Fruit fly (Drosophila melanogaster): ENCODE measurements around the gene CG11672.

CG11672 gene

DNA sequence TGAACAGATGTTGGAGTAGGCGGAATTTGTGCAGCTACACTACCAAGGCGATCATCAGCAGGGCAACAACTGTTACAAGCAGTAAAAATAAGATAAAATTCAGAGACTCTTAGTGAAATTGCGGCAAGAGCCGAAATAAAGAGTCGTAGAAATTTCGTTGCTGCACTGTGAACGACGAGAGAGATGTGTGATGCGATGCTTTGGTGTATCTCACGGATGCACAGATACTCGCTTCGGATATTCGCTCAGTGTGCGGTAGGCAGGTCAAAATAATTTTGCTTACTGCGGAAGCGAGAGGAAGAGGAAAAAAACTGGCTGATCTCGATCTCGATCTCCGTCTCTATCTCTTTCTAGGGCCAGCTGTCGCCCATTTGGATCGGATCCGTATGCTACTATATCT is 1.6 kb downstream of the CG11672 start:
- TF ChIP-seq Hr83 (GFP tag; optimal IDR thresholded peaks at IDR 0.05; ENCODE audit: poor library complexity, severe bottlenecking) (no peak), brk (GFP tag; optimal IDR thresholded peaks at IDR 0.05) (no peak), Jra (GFP tag; optimal IDR thresholded peaks at IDR 0.05) (no peak), h (GFP tag; optimal IDR thresholded peaks at IDR 0.05) (no peak), jim (GFP tag; optimal IDR thresholded peaks at IDR 0.05) (no peak), CG9705 (GFP tag; optimal IDR thresholded peaks at IDR 0.05) (no peak), OdsH (GFP tag; optimal IDR thresholded peaks at IDR 0.05) (no peak), Vsx2 (GFP tag; optimal IDR thresholded peaks at IDR 0.05; ENCODE audit: partially characterized antibody) (no peak), sv (GFP tag; optimal IDR thresholded peaks at IDR 0.05) (no peak), ey (GFP tag; optimal IDR thresholded peaks at IDR 0.05) (no peak), foxo (GFP tag; optimal IDR thresholded peaks at IDR 0.05) (no peak), usp (GFP tag; optimal IDR thresholded peaks at IDR 0.05) (no peak), fru (GFP tag; optimal IDR thresholded peaks at IDR 0.05) (no peak), woc (GFP tag; optimal IDR thresholded peaks at IDR 0.05) (no peak), Myc (optimal IDR thresholded peaks at IDR 0.05) (no peak), dsf (GFP tag; optimal IDR thresholded peaks at IDR 0.05; ENCODE audit: borderline replicate concordance) (no peak), lola (GFP tag; optimal IDR thresholded peaks at IDR 0.05) (no peak), dl (GFP tag; optimal IDR thresholded peaks at IDR 0.05; ENCODE audit: insufficient read depth in 1 of 2, partially characterized antibody in 2 of 2) (no peak)

DNA sequence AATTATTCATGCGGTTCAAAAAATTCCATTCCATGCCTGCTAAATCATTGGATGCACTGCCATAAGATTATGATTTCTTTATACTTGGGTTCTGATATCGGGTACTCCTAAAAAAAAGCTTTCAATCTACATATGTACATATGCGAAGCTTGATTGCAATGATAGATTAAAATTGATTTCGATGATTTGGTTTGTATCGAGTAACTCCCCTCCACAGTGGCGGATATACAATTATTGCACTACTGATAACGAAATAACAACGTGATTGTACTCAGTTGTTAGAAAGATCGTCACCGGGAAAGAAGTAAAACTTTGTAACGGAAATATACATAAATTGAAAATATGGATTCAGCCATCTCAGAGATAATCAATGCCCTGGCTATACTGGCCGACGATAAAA is 2.7 kb downstream of the CG11672 start, which contains the start of gene Nazo:
Gene Nazo (plus strand): TSS at position 180 of the 400 bp plus-strand sequence.
- TF ChIP-seq Rel (GFP tag; optimal IDR thresholded peaks at IDR 0.05) (no peak), Rel (tag; optimal IDR thresholded peaks at IDR 0.05) (peak; percentile 90), N (GFP tag; optimal IDR thresholded peaks at IDR 0.05) (no peak)

DNA sequence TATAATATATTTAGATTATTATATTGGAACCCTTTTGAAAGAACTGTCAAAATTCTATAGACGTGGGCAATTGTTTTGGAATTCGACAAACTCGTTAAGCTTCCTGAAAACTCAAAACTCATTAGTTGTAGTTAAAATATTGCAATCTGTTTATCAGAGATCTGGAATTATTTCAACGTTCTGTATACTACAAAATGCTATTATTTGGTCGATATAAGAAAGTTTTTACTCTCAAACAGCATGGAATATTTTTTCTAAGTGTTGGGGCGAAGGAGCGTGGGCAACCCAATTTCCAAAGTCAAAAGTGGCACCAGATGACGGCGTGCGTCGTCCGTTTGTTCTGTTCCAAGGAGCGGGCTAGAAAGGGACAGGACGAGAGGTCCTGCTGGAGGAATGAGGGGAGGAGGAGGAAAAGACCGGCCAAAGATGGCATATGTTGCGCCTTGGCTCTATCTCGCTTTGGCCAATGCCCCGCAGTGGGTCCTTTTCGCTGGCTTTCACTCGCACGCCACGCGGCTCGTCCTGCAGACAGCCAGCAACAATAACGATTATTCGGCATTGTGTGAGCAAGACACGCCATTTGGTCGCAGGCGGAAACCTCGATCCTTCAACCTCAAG is 4.5 kb downstream of the CG11672 start:
- no peak for TF ChIP-seq OdsH (GFP tag; optimal IDR thresholded peaks at IDR 0.05)
- no peak for TF ChIP-seq foxo (GFP tag; optimal IDR thresholded peaks at IDR 0.05)
- TF ChIP-seq dl (GFP tag; optimal IDR thresholded peaks at IDR 0.05; ENCODE audit: insufficient read depth in 1 of 2, partially characterized antibody in 2 of 2), result no peak
- no peak for TF ChIP-seq CG9705 (GFP tag; optimal IDR thresholded peaks at IDR 0.05)
- no peak for TF ChIP-seq Mio (GFP tag; optimal IDR thresholded peaks at IDR 0.05)
- TF ChIP-seq Hr78 (GFP tag; optimal IDR thresholded peaks at IDR 0.05), result no peak
- no peak for TF ChIP-seq brk (GFP tag; optimal IDR thresholded peaks at IDR 0.05)
- TF ChIP-seq Hnf4 (GFP tag; optimal IDR thresholded peaks at IDR 0.05), result no peak
- TF ChIP-seq h (GFP tag; optimal IDR thresholded peaks at IDR 0.05), result no peak
- no peak for TF ChIP-seq sv (GFP tag; optimal IDR thresholded peaks at IDR 0.05)
- no peak for TF ChIP-seq br (GFP tag; optimal IDR thresholded peaks at IDR 0.05)
- no peak for TF ChIP-seq pan (optimal IDR thresholded peaks at IDR 0.05)
- no peak for TF ChIP-seq dsf (GFP tag; optimal IDR thresholded peaks at IDR 0.05; ENCODE audit: borderline replicate concordance)
- no peak for TF ChIP-seq fru (GFP tag; optimal IDR thresholded peaks at IDR 0.05)
- no peak for TF ChIP-seq Rel (GFP tag; optimal IDR thresholded peaks at IDR 0.05)
- TF ChIP-seq Rel (tag; optimal IDR thresholded peaks at IDR 0.05), result no peak

DNA sequence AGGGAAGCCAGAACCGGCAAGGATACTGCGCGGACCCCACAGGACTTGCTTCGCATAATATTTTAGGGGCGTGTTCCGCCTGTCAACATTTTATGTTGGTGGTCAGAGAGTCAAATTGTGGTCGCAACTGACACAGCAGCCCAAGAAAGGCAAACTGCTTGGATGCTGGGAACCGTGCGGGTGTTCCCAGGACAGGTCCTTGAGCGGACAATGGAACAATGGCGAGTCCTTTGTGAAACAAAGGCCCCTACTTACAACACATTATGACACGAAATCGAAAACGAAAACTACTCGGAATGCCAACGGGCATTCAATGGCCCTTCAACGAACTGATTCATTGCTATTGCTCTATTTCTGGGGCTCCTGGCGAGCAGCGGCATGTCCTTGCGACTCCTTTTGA is 6.1 kb downstream of the CG11672 start:
- no peak for TF ChIP-seq tai (GFP tag; optimal IDR thresholded peaks at IDR 0.05)
- no peak for TF ChIP-seq Mio (GFP tag; optimal IDR thresholded peaks at IDR 0.05)
- TF ChIP-seq lola (GFP tag; optimal IDR thresholded peaks at IDR 0.05), result no peak
- no peak for TF ChIP-seq woc (GFP tag; optimal IDR thresholded peaks at IDR 0.05)
- TF ChIP-seq Rel (GFP tag; optimal IDR thresholded peaks at IDR 0.05), result no peak
- no peak for TF ChIP-seq Rel (tag; optimal IDR thresholded peaks at IDR 0.05)
- TF ChIP-seq Hr78 (GFP tag; optimal IDR thresholded peaks at IDR 0.05), result no peak
- no peak for TF ChIP-seq sage (GFP tag; optimal IDR thresholded peaks at IDR 0.05)
- no peak for TF ChIP-seq Dif (GFP tag; optimal IDR thresholded peaks at IDR 0.05; ENCODE audit: partially characterized antibody)
- TF ChIP-seq Vsx2 (GFP tag; optimal IDR thresholded peaks at IDR 0.05; ENCODE audit: partially characterized antibody), result no peak
- no peak for TF ChIP-seq Hnf4 (GFP tag; optimal IDR thresholded peaks at IDR 0.05)
- TF ChIP-seq fru (GFP tag; optimal IDR thresholded peaks at IDR 0.05), result no peak
- no peak for TF ChIP-seq psq (GFP tag; optimal IDR thresholded peaks at IDR 0.05)
- TF ChIP-seq Myc (optimal IDR thresholded peaks at IDR 0.05), result no peak
- no peak for TF ChIP-seq dsf (GFP tag; optimal IDR thresholded peaks at IDR 0.05; ENCODE audit: borderline replicate concordance)
- no peak for TF ChIP-seq GATAd (GFP tag; optimal IDR thresholded peaks at IDR 0.05)
- no peak for TF ChIP-seq CG9705 (GFP tag; optimal IDR thresholded peaks at IDR 0.05)
- TF ChIP-seq h (GFP tag; optimal IDR thresholded peaks at IDR 0.05), result no peak
- no peak for TF ChIP-seq rgr (GFP tag; optimal IDR thresholded peaks at IDR 0.05)
- no peak for TF ChIP-seq usp (GFP tag; optimal IDR thresholded peaks at IDR 0.05)

Data from whole organism, wandering third instar larva.